Worm (Caenorhabditis elegans) whole organism, L4 larva: ENCODE data around the gene str-252.
A peak's percentile ranks its signal among the peaks of the same experiment; 100 is the strongest.

Source experiments
- F26F4.8 ChIP-seq: fragments of 200-800 bp; sonication (Bioruptor generic); conservative IDR thresholded peaks from 2 replicates; pipeline ENCODE4 v1.3.6; 2022; ENCODE audit warnings: missing genetic modification characterization, missing compliant biosample characterization
- Y105C5A.15 ChIP-seq: fragments of 200-800 bp; sonication (Bioruptor generic); IDR thresholded peaks from 2 replicates; pipeline ENCODE4 v1.3.6; 2022; ENCODE audit warnings: missing genetic modification characterization, missing compliant biosample characterization
- Y5F2A.4 ChIP-seq: fragments of 200-800 bp; sonication (Bioruptor generic); optimal IDR thresholded peaks from 2 replicates; lab custom pipeline; 2018; ENCODE audit warnings: mild to moderate bottlenecking, missing genetic modification characterization, missing compliant biosample characterization
- aha-1 ChIP-seq: fragments of 150-350 bp; peaks from one replicate; lab custom pipeline; 2014; ENCODE audit warnings: missing biosample characterization, missing genetic modification characterization
- ceh-20 ChIP-seq: fragments of 200-800 bp; sonication (Bioruptor generic); IDR thresholded peaks from 2 replicates; pipeline ENCODE4 v1.3.6; 2022; ENCODE audit warnings: missing genetic modification reagents, missing genetic modification characterization, missing compliant biosample characterization
- ceh-44 ChIP-seq: fragments of 200-800 bp; sonication (Bioruptor generic); IDR thresholded peaks from 2 replicates; pipeline ENCODE4 v1.3.6; 2022; ENCODE audit warnings: missing genetic modification reagents, missing genetic modification characterization, missing compliant biosample characterization
- ceh-62 ChIP-seq: sonication (generic microtip); optimal IDR thresholded peaks from 2 replicates; lab custom pipeline; 2017; ENCODE audit warnings: missing biosample characterization, missing genetic modification characterization
- ctbp-1 ChIP-seq: fragments of 200-800 bp; sonication (Bioruptor generic); IDR thresholded peaks from 2 replicates; pipeline ENCODE4 v1.3.6; 2022; ENCODE audit warnings: missing genetic modification reagents, missing genetic modification characterization, missing compliant biosample characterization
- daf-12 ChIP-seq: fragments of 150-350 bp; optimal IDR thresholded peaks from 2 replicates; lab custom pipeline; 2014; ENCODE audit warnings: missing biosample characterization, missing genetic modification reagents, missing genetic modification characterization
- daf-16 ChIP-seq, 3 experiments: sonication (generic microtip); optimal IDR thresholded peaks; 2 replicates each; lab custom pipeline; 2016 to 2017; ENCODE audit warnings: missing genetic modification characterization in 3 of 3, missing genetic modification reagents in 3 of 3, mild to moderate bottlenecking in 2 of 3, missing compliant biosample characterization in 2 of 3, missing biosample characterization in 1 of 3, moderate library complexity in 1 of 3
- dmd-6 ChIP-seq: fragments of 200-800 bp; sonication (Bioruptor generic); IDR thresholded peaks from 2 replicates; pipeline ENCODE4 v1.3.6; 2022; ENCODE audit warnings: missing genetic modification reagents, missing genetic modification characterization, missing compliant biosample characterization
- duxl-1 ChIP-seq: sonication (generic microtip); optimal IDR thresholded peaks from 2 replicates; lab custom pipeline; 2016; ENCODE audit warnings: mild to moderate bottlenecking, missing genetic modification characterization, moderate library complexity, missing compliant biosample characterization; ENCODE audit not compliant: poor library complexity
- dve-1 ChIP-seq: sonication (generic microtip); optimal IDR thresholded peaks from 2 replicates; lab custom pipeline; 2017; ENCODE audit warnings: antibody characterized with exemption, mild to moderate bottlenecking, missing genetic modification characterization, missing compliant biosample characterization; ENCODE audit not compliant: insufficient read depth
- egl-43 ChIP-seq: fragments of 200-800 bp; sonication (Bioruptor generic); IDR thresholded peaks from 2 replicates; pipeline ENCODE4 v1.3.6; 2022; ENCODE audit warnings: missing genetic modification reagents, missing genetic modification characterization, missing compliant biosample characterization
- hif-1 ChIP-seq, 2 experiments: sonication (generic microtip); optimal IDR thresholded peaks; 2 replicates each; lab custom pipeline; 2016 to 2017; ENCODE audit warnings: missing compliant biosample characterization in 2 of 2, missing genetic modification characterization in 2 of 2, missing genetic modification reagents in 2 of 2, missing genotype in 2 of 2, mild to moderate bottlenecking in 1 of 2
- hlh-11 ChIP-seq: fragments of 200-800 bp; sonication (Bioruptor generic); optimal IDR thresholded peaks from 2 replicates; lab custom pipeline; 2018; ENCODE audit warnings: mild to moderate bottlenecking, missing genetic modification characterization, missing compliant biosample characterization
- hlh-30 ChIP-seq: sonication (generic microtip); optimal IDR thresholded peaks from 2 replicates; lab custom pipeline; 2017; ENCODE audit warnings: antibody characterized with exemption, mild to moderate bottlenecking, missing genetic modification characterization, missing compliant biosample characterization; ENCODE audit not compliant: insufficient read depth
- jun-1 ChIP-seq: fragments of 150-350 bp; optimal IDR thresholded peaks from 2 replicates; lab custom pipeline; 2014; ENCODE audit warnings: missing biosample characterization, missing genetic modification reagents, missing genetic modification characterization
- lin-1 ChIP-seq: fragments of 200-800 bp; sonication (Bioruptor generic); IDR thresholded peaks from 2 replicates; pipeline ENCODE4 v1.3.6; 2022; ENCODE audit warnings: missing genetic modification reagents, missing genetic modification characterization, missing compliant biosample characterization
- lin-13 ChIP-seq: fragments of 150-350 bp; optimal IDR thresholded peaks from 2 replicates; lab custom pipeline; 2014; ENCODE audit warnings: missing biosample characterization, missing genetic modification reagents, missing genetic modification characterization
- lin-39 ChIP-seq: fragments of 150-350 bp; optimal IDR thresholded peaks from 2 replicates; lab custom pipeline; 2014; ENCODE audit warnings: missing biosample characterization, missing genetic modification reagents, missing genetic modification characterization
- lir-3 ChIP-seq: sonication (generic microtip); optimal IDR thresholded peaks from 2 replicates; lab custom pipeline; 2016; ENCODE audit warnings: mild to moderate bottlenecking, missing genetic modification characterization, missing compliant biosample characterization
- mes-2 ChIP-seq: sonication (generic microtip); optimal IDR thresholded peaks from 2 replicates; lab custom pipeline; 2016; ENCODE audit warnings: missing genotype, mild to moderate bottlenecking, missing genetic modification characterization, missing compliant biosample characterization; ENCODE audit not compliant: poor library complexity, severe bottlenecking
- nhr-10 ChIP-seq: fragments of 150-350 bp; optimal IDR thresholded peaks from 2 replicates; lab custom pipeline; 2014; ENCODE audit warnings: missing biosample characterization, missing genetic modification characterization
- nhr-102 ChIP-seq: sonication (generic microtip); optimal IDR thresholded peaks from 2 replicates; lab custom pipeline; 2016; ENCODE audit warnings: mild to moderate bottlenecking, missing genetic modification characterization, moderate library complexity, missing compliant biosample characterization
- nhr-111 ChIP-seq: fragments of 200-800 bp; sonication (Bioruptor generic); optimal IDR thresholded peaks from 2 replicates; lab custom pipeline; 2018; ENCODE audit warnings: mild to moderate bottlenecking, missing genetic modification characterization, missing compliant biosample characterization
- nhr-28 ChIP-seq: fragments of 150-350 bp; optimal IDR thresholded peaks from 2 replicates; lab custom pipeline; 2014; ENCODE audit warnings: missing biosample characterization, missing genetic modification characterization
- nhr-41 ChIP-seq: fragments of 200-800 bp; sonication (Bioruptor generic); IDR thresholded peaks from 2 replicates; pipeline ENCODE4 v1.3.6; 2022; ENCODE audit warnings: missing genetic modification reagents, missing genetic modification characterization, missing compliant biosample characterization
- nhr-48 ChIP-seq: sonication (generic microtip); optimal IDR thresholded peaks from 2 replicates; lab custom pipeline; 2016; ENCODE audit warnings: mild to moderate bottlenecking, missing genetic modification characterization, missing compliant biosample characterization
- nhr-6 ChIP-seq: fragments of 150-350 bp; optimal IDR thresholded peaks from 2 replicates; lab custom pipeline; 2014; ENCODE audit warnings: missing biosample characterization, missing genetic modification characterization
- nhr-76 ChIP-seq: fragments of 150-350 bp; optimal IDR thresholded peaks from 2 replicates; lab custom pipeline; 2014; ENCODE audit warnings: missing biosample characterization, missing genetic modification characterization
- nhr-77 ChIP-seq: fragments of 150-350 bp; optimal IDR thresholded peaks from 2 replicates; lab custom pipeline; 2014; ENCODE audit warnings: missing biosample characterization, missing genetic modification characterization
- php-3 ChIP-seq: fragments of 200-800 bp; sonication (Bioruptor generic); IDR thresholded peaks from 2 replicates; pipeline ENCODE4 v1.3.6; 2022; ENCODE audit warnings: missing genetic modification reagents, missing genetic modification characterization, missing compliant biosample characterization
- pqm-1 ChIP-seq: sonication (generic microtip); optimal IDR thresholded peaks from 2 replicates; lab custom pipeline; 2017; ENCODE audit warnings: missing biosample characterization, missing genetic modification characterization
- rbr-2 ChIP-seq: sonication (generic microtip); optimal IDR thresholded peaks from 2 replicates; lab custom pipeline; 2016; ENCODE audit warnings: missing genotype, missing genetic modification characterization, missing compliant biosample characterization
- sdz-12 ChIP-seq: fragments of 200-800 bp; sonication (Bioruptor generic); optimal IDR thresholded peaks from 2 replicates; lab custom pipeline; 2018; ENCODE audit warnings: mild to moderate bottlenecking, missing genetic modification characterization, missing compliant biosample characterization
- set-16 ChIP-seq: fragments of 200-800 bp; sonication (Bioruptor generic); IDR thresholded peaks from 2 replicates; pipeline ENCODE4 v1.3.6; 2022; ENCODE audit warnings: missing genetic modification reagents, missing genetic modification characterization, missing compliant biosample characterization
- snpc-1.2 ChIP-seq: fragments of 200-800 bp; sonication (Bioruptor generic); IDR thresholded peaks from 2 replicates; pipeline ENCODE4 v1.3.6; 2022; ENCODE audit warnings: missing genetic modification reagents, missing genetic modification characterization, missing compliant biosample characterization
- spr-1 ChIP-seq: sonication (generic microtip); optimal IDR thresholded peaks from 2 replicates; lab custom pipeline; 2016; ENCODE audit warnings: mild to moderate bottlenecking, missing genetic modification characterization, missing compliant biosample characterization
- spr-3 ChIP-seq: fragments of 200-800 bp; sonication (Bioruptor generic); optimal IDR thresholded peaks from 2 replicates; lab custom pipeline; 2018; ENCODE audit warnings: mild to moderate bottlenecking, missing genetic modification characterization, missing compliant biosample characterization
- tra-1 ChIP-seq: fragments of 200-800 bp; sonication (Bioruptor generic); IDR thresholded peaks from 2 replicates; pipeline ENCODE4 v1.3.6; 2022; ENCODE audit warnings: missing genetic modification reagents, missing genetic modification characterization, missing compliant biosample characterization
- unc-130 ChIP-seq: sonication (generic microtip); optimal IDR thresholded peaks from 2 replicates; lab custom pipeline; 2016; ENCODE audit warnings: missing genetic modification reagents, missing genetic modification characterization, missing compliant biosample characterization
- unc-62 ChIP-seq, 3 experiments: fragments of 150-350 bp in 1 of 3; sonication (generic microtip); optimal IDR thresholded peaks in 2 of 3; peaks in 1 of 3; 1 replicate in 1 of 3; 2 replicates in 2 of 3; lab custom pipeline; 2014 to 2017; ENCODE audit warnings: missing biosample characterization in 3 of 3, missing genetic modification characterization in 3 of 3, missing genetic modification reagents in 3 of 3, missing genotype in 1 of 3
- vab-7 ChIP-seq: fragments of 200-800 bp; sonication (Bioruptor generic); IDR thresholded peaks from 2 replicates; pipeline ENCODE4 v1.3.6; 2022; ENCODE audit warnings: missing genetic modification reagents, missing genetic modification characterization, missing compliant biosample characterization
- zip-2 ChIP-seq: fragments of 150-350 bp; optimal IDR thresholded peaks from 2 replicates; lab custom pipeline; 2014; ENCODE audit warnings: missing biosample characterization, missing genetic modification characterization
- ztf-11 ChIP-seq: fragments of 150-350 bp; optimal IDR thresholded peaks from 2 replicates; lab custom pipeline; 2014; ENCODE audit warnings: missing biosample characterization, missing genetic modification characterization

str-252 gene

ce11 chrV:13892457-13893375, 23.6 kb upstream of the str-252 start, which contains the start of gene sptl-3 (continued):
- TF ChIP-seq nhr-102 (tag; lab: Kevin White, UChicago): peak; percentile 13
- TF ChIP-seq dmd-6: peak; percentile 73
- TF ChIP-seq lin-13 (GFP tag; lab: Kevin White, UChicago): no peak
- TF ChIP-seq sdz-12 (GFP tag; lab: Kevin White, UChicago): no peak
- no peak for TF ChIP-seq lin-39 (tag; lab: Kevin White, UChicago)
- peak in 1 of 2 experiments; percentile 11 for TF ChIP-seq unc-62 (GFP tag; optimal IDR thresholded peaks at IDR 0.05 in 1 of 2; lab: Kevin White, UChicago)
- TF ChIP-seq unc-62 (tag; optimal IDR thresholded peaks at IDR 0.05; lab: Kevin White, UChicago): peak; percentile 13
- TF ChIP-seq aha-1: peak; percentile 92
- TF ChIP-seq Y105C5A.15 (GFP tag; lab: Robert Waterston, UW): no peak
- TF ChIP-seq spr-3 (GFP tag; lab: Kevin White, UChicago): no peak
- peak; percentile 63 for TF ChIP-seq nhr-10
- TF ChIP-seq lir-3 (tag; lab: Kevin White, UChicago): no peak
- TF ChIP-seq mes-2: no peak
- no peak for TF ChIP-seq set-16
- TF ChIP-seq nhr-77 (tag; lab: Kevin White, UChicago): no peak
- no peak for TF ChIP-seq ztf-11 (tag; lab: Kevin White, UChicago)
- TF ChIP-seq hlh-30: peak; percentile 58
- TF ChIP-seq ceh-44 (GFP tag; lab: Robert Waterston, UW): no peak
- no peak for TF ChIP-seq spr-1
- no peak for TF ChIP-seq snpc-1.2 (GFP tag; lab: Robert Waterston, UW)
- TF ChIP-seq ctbp-1 (GFP tag; lab: Robert Waterston, UW): 0 out of 2 replicates have a peak, but pooled peaks have one; percentile 30
- TF ChIP-seq dve-1: peak; percentile 77
- TF ChIP-seq ceh-62: no peak
- TF ChIP-seq zip-2 (tag; lab: Kevin White, UChicago): no peak

ce11 chrV:13893583-13893982, 22.7 kb upstream of the str-252 start:
- TF ChIP-seq egl-43 (GFP tag; lab: Robert Waterston, UW) (no peak), duxl-1 (peak; percentile 6), lin-1 (GFP tag; lab: Robert Waterston, UW) (peak; percentile 80), spr-1 (no peak), nhr-28 (tag; lab: Kevin White, UChicago) (peak; percentile 65), F26F4.8 (GFP tag; lab: Robert Waterston, UW) (no peak), hlh-11 (tag; lab: Kevin White, UChicago) (peak; percentile 62), Y105C5A.15 (GFP tag; lab: Robert Waterston, UW) (no peak), nhr-111 (GFP tag; lab: Kevin White, UChicago) (no peak), nhr-77 (tag; lab: Kevin White, UChicago) (peak; percentile 61), nhr-76 (tag; lab: Kevin White, UChicago) (no peak), Y5F2A.4 (GFP tag; lab: Kevin White, UChicago) (no peak), sdz-12 (GFP tag; lab: Kevin White, UChicago) (no peak), hif-1 (tag; optimal IDR thresholded peaks at IDR 0.05; lab: Kevin White, UChicago) (no peak), tra-1 (GFP tag; lab: Robert Waterston, UW) (0 out of 2 replicates have a peak, but pooled peaks have one; percentile 10), nhr-48 (tag; lab: Kevin White, UChicago) (no peak), dve-1 (peak; percentile 53), nhr-41 (GFP tag; lab: Robert Waterston, UW) (no peak), dmd-6 (peak; percentile 87), nhr-6 (tag; lab: Kevin White, UChicago) (peak; percentile 12), jun-1 (no peak), daf-12 (tag; lab: Kevin White, UChicago) (no peak), vab-7 (GFP tag; lab: Robert Waterston, UW) (no peak), php-3 (GFP tag; lab: Robert Waterston, UW) (peak; percentile 86), daf-16 (GFP tag; optimal IDR thresholded peaks at IDR 0.05; lab: Kevin White, UChicago) (no peak), daf-16 (tag; optimal IDR thresholded peaks at IDR 0.05; lab: Kevin White, UChicago) (no peak), pqm-1 (peak; percentile 88), zip-2 (tag; lab: Kevin White, UChicago) (no peak), unc-130 (GFP tag; lab: Kevin White, UChicago) (no peak), ztf-11 (tag; lab: Kevin White, UChicago) (no peak), rbr-2 (tag; lab: Kevin White, UChicago) (no peak), ceh-20 (GFP tag; lab: Robert Waterston, UW) (no peak)
